Worm (Caenorhabditis elegans): Measurements from ENCODE around the gene ZK84.2.

ZK84.2 gene

ce11 chrII:5969303-5969702, 44.9 kb upstream of the ZK84.2 start, which contains the start of gene B0034.4:
TSS of gene B0034.4 (minus strand) at chrII:5969531.
- TF ChIP-seq blmp-1 (tag; optimal IDR thresholded peaks at IDR 0.05; ENCODE audit: insufficient read depth) (no peak), nhr-25 (tag; optimal IDR thresholded peaks at IDR 0.05) (peak; percentile 4)

ce11 chrII:5974878-5975277, 39.3 kb upstream of the ZK84.2 start, which contains the start of gene B0034.5:
TSS of gene B0034.5 (minus strand) at chrII:5974978.
- no peak for TF ChIP-seq ceh-16 (tag; optimal IDR thresholded peaks at IDR 0.05)
- no peak for TF ChIP-seq lsy-2 (tag; optimal IDR thresholded peaks at IDR 0.05)
- no peak for TF ChIP-seq skn-1 (tag; optimal IDR thresholded peaks at IDR 0.05)
- TF ChIP-seq F13H6.1 (tag; optimal IDR thresholded peaks at IDR 0.05), result no peak
- no peak for TF ChIP-seq nhr-12 (tag; optimal IDR thresholded peaks at IDR 0.05)
- TF ChIP-seq sem-4 (tag; optimal IDR thresholded peaks at IDR 0.05), result no peak
- no peak for TF ChIP-seq C34F6.9 (tag; optimal IDR thresholded peaks at IDR 0.05)
- no peak for TF ChIP-seq alr-1 (tag; optimal IDR thresholded peaks at IDR 0.05)
- TF ChIP-seq nhr-10 (tag; optimal IDR thresholded peaks at IDR 0.05), result no peak

ce11 chrII:5988224-5988623, 25.9 kb upstream of the ZK84.2 start, which contains the start of gene ins-2:
TSS of gene ins-2 (plus strand) at chrII:5988524.
- TF ChIP-seq lin-39 (tag; optimal IDR thresholded peaks at IDR 0.05) (no peak), ama-1 (optimal IDR thresholded peaks at IDR 0.05) (no peak), lsy-2 (tag; optimal IDR thresholded peaks at IDR 0.05) (no peak), ceh-16 (tag; optimal IDR thresholded peaks at IDR 0.05) (no peak), sma-3 (GFP tag; optimal IDR thresholded peaks at IDR 0.05) (no peak), sma-9 (GFP tag; optimal IDR thresholded peaks at IDR 0.05) (no peak), sma-9 (tag; optimal IDR thresholded peaks at IDR 0.05) (no peak), nhr-25 (tag; optimal IDR thresholded peaks at IDR 0.05) (no peak), nhr-11 (tag; optimal IDR thresholded peaks at IDR 0.05) (no peak), unc-39 (tag; optimal IDR thresholded peaks at IDR 0.05) (no peak), nhr-10 (tag; optimal IDR thresholded peaks at IDR 0.05) (no peak), ztf-4 (tag; optimal IDR thresholded peaks at IDR 0.05) (no peak), crh-2 (tag; optimal IDR thresholded peaks at IDR 0.05) (no peak), sem-4 (tag; optimal IDR thresholded peaks at IDR 0.05) (no peak), alr-1 (tag; optimal IDR thresholded peaks at IDR 0.05) (no peak), C34F6.9 (tag; optimal IDR thresholded peaks at IDR 0.05) (no peak), ZK546.5 (tag; optimal IDR thresholded peaks at IDR 0.05) (no peak), mdl-1 (tag; optimal IDR thresholded peaks at IDR 0.05) (no peak)

- TF ChIP-seq R02D3.7 (tag; optimal IDR thresholded peaks at IDR 0.05) (no peak), F13H6.1 (tag; optimal IDR thresholded peaks at IDR 0.05) (no peak)
Observed at ce11 chrII:5990668-5991067, 23.5 kb upstream of the ZK84.2 start, which contains the start of gene ins-3. TSS of gene ins-3 (minus strand) at chrII:5990768.

ce11 chrII:5996066-5996465, 18.1 kb upstream of the ZK84.2 start, which contains the start of gene ins-4:
TSS of gene ins-4 (plus strand) at chrII:5996366.
- no peak for TF ChIP-seq ztf-1 (GFP tag; conservative IDR thresholded peaks at IDR 0.05)

ce11 chrII:5997257-5997656, 16.9 kb upstream of the ZK84.2 start, which contains the start of gene ins-5:
TSS of gene ins-5 (plus strand) at chrII:5997557.
- TF ChIP-seq fos-1 (tag; optimal IDR thresholded peaks at IDR 0.05) (no peak), crh-2 (tag; optimal IDR thresholded peaks at IDR 0.05) (no peak), C34F6.9 (tag; optimal IDR thresholded peaks at IDR 0.05) (no peak), ztf-4 (tag; optimal IDR thresholded peaks at IDR 0.05) (no peak), nhr-23 (tag; optimal IDR thresholded peaks at IDR 0.05) (no peak), nhr-11 (tag; optimal IDR thresholded peaks at IDR 0.05) (no peak), ZK546.5 (tag; optimal IDR thresholded peaks at IDR 0.05) (no peak), nhr-237 (tag; optimal IDR thresholded peaks at IDR 0.05) (no peak), unc-62 (GFP tag; optimal IDR thresholded peaks at IDR 0.05) (no peak)

- TF ChIP-seq F13H6.1 (tag; optimal IDR thresholded peaks at IDR 0.05) (no peak), skn-1 (tag; optimal IDR thresholded peaks at IDR 0.05) (no peak), nhr-237 (tag; optimal IDR thresholded peaks at IDR 0.05) (no peak), ama-1 (optimal IDR thresholded peaks at IDR 0.05) (no peak), alr-1 (tag; optimal IDR thresholded peaks at IDR 0.05) (no peak), lin-39 (tag; optimal IDR thresholded peaks at IDR 0.05) (no peak), nhr-23 (tag; optimal IDR thresholded peaks at IDR 0.05) (no peak), nhr-21 (tag; optimal IDR thresholded peaks at IDR 0.05) (no peak), nhr-129 (tag; optimal IDR thresholded peaks at IDR 0.05) (no peak), C34F6.9 (tag; optimal IDR thresholded peaks at IDR 0.05) (no peak), nhr-12 (tag; optimal IDR thresholded peaks at IDR 0.05) (no peak)
Observed at ce11 chrII:6000136-6000535, 14.0 kb upstream of the ZK84.2 start, which contains the start of gene ins-6. TSS of gene ins-6 (plus strand) at chrII:6000436.

All from whole organism, L2 larva.